Worm (Caenorhabditis elegans) whole organism, late embryonic: ENCODE results near the gene F42A9.9.

Source experiments
- C08G9.2 ChIP-seq: sonication (generic microtip); optimal IDR thresholded peaks from 2 replicates; lab custom pipeline; 2016; ENCODE audit warnings: mild to moderate bottlenecking, missing genetic modification characterization, moderate library complexity, missing compliant biosample characterization
- C38D4.7 ChIP-seq: fragments of 200-800 bp; sonication (Bioruptor generic); optimal IDR thresholded peaks from 2 replicates; lab custom pipeline; 2018; ENCODE audit warnings: mild to moderate bottlenecking, missing genetic modification characterization, moderate library complexity, missing compliant biosample characterization
- K09A11.1 ChIP-seq: sonication (generic microtip); optimal IDR thresholded peaks from 2 replicates; lab custom pipeline; 2017; ENCODE audit warnings: antibody characterized with exemption, mild to moderate bottlenecking, missing genetic modification characterization, missing compliant biosample characterization; ENCODE audit not compliant: insufficient read depth
- T23F11.4 ChIP-seq: fragments of 200-800 bp; sonication (Bioruptor generic); optimal IDR thresholded peaks from 2 replicates; lab custom pipeline; 2018; ENCODE audit warnings: mild to moderate bottlenecking, missing genetic modification characterization, missing compliant biosample characterization
- Y22D7AL.16 ChIP-seq: sonication (generic microtip); optimal IDR thresholded peaks from 2 replicates; lab custom pipeline; 2016; ENCODE audit warnings: missing genetic modification characterization, missing compliant biosample characterization
- ahr-1 ChIP-seq: sonication (generic microtip); optimal IDR thresholded peaks from 2 replicates; lab custom pipeline; 2016; ENCODE audit warnings: missing genetic modification characterization, missing compliant biosample characterization
- ama-1 ChIP-seq: fragments of 150-350 bp; optimal IDR thresholded peaks from 2 replicates; lab custom pipeline; 2014
- ceh-14 ChIP-seq: sonication (generic microtip); optimal IDR thresholded peaks from 2 replicates; lab custom pipeline; 2016; ENCODE audit warnings: missing genotype, missing genetic modification characterization, missing compliant biosample characterization
- ceh-18 ChIP-seq: sonication (generic microtip); optimal IDR thresholded peaks from 2 replicates; lab custom pipeline; 2016; ENCODE audit warnings: missing genetic modification characterization, missing compliant biosample characterization
- ceh-19 ChIP-seq: fragments of 200-800 bp; sonication (Bioruptor generic); optimal IDR thresholded peaks from 2 replicates; lab custom pipeline; 2018; ENCODE audit warnings: mild to moderate bottlenecking, missing genetic modification characterization, missing compliant biosample characterization
- ceh-22 ChIP-seq: sonication (generic microtip); optimal IDR thresholded peaks from 2 replicates; lab custom pipeline; 2017; ENCODE audit warnings: missing biosample characterization, missing genetic modification characterization
- ceh-24 ChIP-seq: sonication (generic microtip); optimal IDR thresholded peaks from 2 replicates; lab custom pipeline; 2016; ENCODE audit warnings: mild to moderate bottlenecking, missing genetic modification characterization, missing compliant biosample characterization
- ceh-30 ChIP-seq: fragments of 150-350 bp; optimal IDR thresholded peaks from 2 replicates; lab custom pipeline; 2014; ENCODE audit warnings: missing biosample characterization, missing genetic modification characterization
- ceh-31 ChIP-seq: sonication (generic microtip); optimal IDR thresholded peaks from 2 replicates; lab custom pipeline; 2016; ENCODE audit warnings: missing genetic modification characterization, missing compliant biosample characterization
- ceh-48 ChIP-seq: sonication (generic microtip); optimal IDR thresholded peaks from 2 replicates; lab custom pipeline; 2016; ENCODE audit warnings: missing genetic modification characterization, inconsistent platforms, missing compliant biosample characterization
- ceh-9 ChIP-seq: sonication (generic microtip); optimal IDR thresholded peaks from 2 replicates; lab custom pipeline; 2016; ENCODE audit warnings: mild to moderate bottlenecking, missing genetic modification characterization, inconsistent platforms, missing compliant biosample characterization
- elt-2 ChIP-seq: sonication (generic microtip); optimal IDR thresholded peaks from 2 replicates; lab custom pipeline; 2016; ENCODE audit warnings: missing genetic modification reagents, missing genetic modification characterization, missing compliant biosample characterization
- ets-4 ChIP-seq: sonication (generic microtip); optimal IDR thresholded peaks from 2 replicates; lab custom pipeline; 2016; ENCODE audit warnings: missing genetic modification characterization, missing compliant biosample characterization
- eyg-1 ChIP-seq: sonication (generic microtip); optimal IDR thresholded peaks from 2 replicates; lab custom pipeline; 2016; ENCODE audit warnings: missing genotype, missing genetic modification characterization, missing compliant biosample characterization
- gmeb-2 ChIP-seq: sonication (generic microtip); optimal IDR thresholded peaks from 2 replicates; lab custom pipeline; 2016; ENCODE audit warnings: missing genetic modification characterization, inconsistent platforms, missing compliant biosample characterization
- hlh-13 ChIP-seq: fragments of 200-800 bp; sonication (Bioruptor generic); optimal IDR thresholded peaks from 2 replicates; lab custom pipeline; 2018; ENCODE audit warnings: mild to moderate bottlenecking, missing genetic modification characterization, missing compliant biosample characterization
- hlh-30 ChIP-seq: sonication (generic microtip); optimal IDR thresholded peaks from 2 replicates; lab custom pipeline; 2017; ENCODE audit warnings: antibody characterized with exemption, missing genetic modification characterization, missing compliant biosample characterization; ENCODE audit not compliant: insufficient read depth
- lin-11 ChIP-seq: fragments of 200-800 bp; sonication (Bioruptor generic); optimal IDR thresholded peaks from 2 replicates; lab custom pipeline; 2018; ENCODE audit warnings: mild to moderate bottlenecking, missing genetic modification characterization, missing compliant biosample characterization
- nfya-1 ChIP-seq: sonication (generic microtip); optimal IDR thresholded peaks from 2 replicates; lab custom pipeline; 2017; ENCODE audit warnings: missing genetic modification characterization, mild to moderate bottlenecking, missing compliant biosample characterization, antibody characterized with exemption, moderate library complexity
- npax-4 ChIP-seq: sonication (generic microtip); optimal IDR thresholded peaks from 2 replicates; lab custom pipeline; 2016; ENCODE audit warnings: missing genetic modification characterization, missing compliant biosample characterization
- odd-2 ChIP-seq: sonication (generic microtip); optimal IDR thresholded peaks from 2 replicates; lab custom pipeline; 2017; ENCODE audit warnings: antibody characterized with exemption, mild to moderate bottlenecking, missing genetic modification characterization, missing compliant biosample characterization
- pat-9 ChIP-seq: fragments of 200-800 bp; sonication (Bioruptor generic); optimal IDR thresholded peaks from 2 replicates; lab custom pipeline; 2018; ENCODE audit warnings: mild to moderate bottlenecking, missing genetic modification characterization, moderate library complexity, missing compliant biosample characterization
- pax-1 ChIP-seq: fragments of 150-350 bp; optimal IDR thresholded peaks from 2 replicates; lab custom pipeline; 2014; ENCODE audit warnings: missing biosample characterization, missing genetic modification characterization
- pros-1 ChIP-seq: fragments of 150-350 bp; optimal IDR thresholded peaks from 2 replicates; lab custom pipeline; 2014; ENCODE audit warnings: missing biosample characterization, missing genetic modification reagents, missing genetic modification characterization
- sdc-2 ChIP-seq: sonication (generic microtip); optimal IDR thresholded peaks from 2 replicates; lab custom pipeline; 2016; ENCODE audit warnings: missing genotype, missing genetic modification characterization, missing compliant biosample characterization
- sox-4 ChIP-seq: sonication (generic microtip); optimal IDR thresholded peaks from 2 replicates; lab custom pipeline; 2017; ENCODE audit warnings: mild to moderate bottlenecking, missing genetic modification characterization, inconsistent platforms, missing compliant biosample characterization
- tbx-7 ChIP-seq: sonication (generic microtip); optimal IDR thresholded peaks from 2 replicates; lab custom pipeline; 2016; ENCODE audit warnings: missing genotype, missing genetic modification characterization, missing compliant biosample characterization
- unc-42 ChIP-seq: sonication (generic microtip); optimal IDR thresholded peaks from 2 replicates; lab custom pipeline; 2016; ENCODE audit warnings: missing genotype, missing genetic modification characterization, missing compliant biosample characterization
- unc-55 ChIP-seq: sonication (generic microtip); optimal IDR thresholded peaks from 2 replicates; lab custom pipeline; 2017; ENCODE audit warnings: missing biosample characterization, missing genetic modification reagents, missing genetic modification characterization
- zip-5 ChIP-seq: sonication (generic microtip); optimal IDR thresholded peaks from 2 replicates; lab custom pipeline; 2016; ENCODE audit warnings: missing genetic modification characterization, missing compliant biosample characterization
- ztf-16 ChIP-seq: sonication (generic microtip); optimal IDR thresholded peaks from 2 replicates; lab custom pipeline; 2017; ENCODE audit warnings: missing genetic modification characterization, missing compliant biosample characterization

The F42A9.9 gene

ce11 chrIV:8615314-8615713, 23.3 kb downstream of the F42A9.9 start (continued):
- no peak for TF ChIP-seq gmeb-2

ce11 chrIV:8614680-8615079, 24.0 kb downstream of the F42A9.9 start, which contains the start of gene cyp-33E3:
Gene cyp-33E3, plus strand, starts transcription at chrIV:8614995.
- TF ChIP-seq nfya-1 (tag; lab: Kevin White, UChicago) (no peak), C38D4.7 (GFP tag; lab: Kevin White, UChicago) (no peak), ceh-14 (tag; lab: Kevin White, UChicago) (no peak)

- TF ChIP-seq sdc-2 (tag; lab: Kevin White, UChicago) = no peak
- no peak for TF ChIP-seq nfya-1 (tag; lab: Kevin White, UChicago)
- TF ChIP-seq ceh-22 (tag; lab: Kevin White, UChicago) = no peak
- TF ChIP-seq sox-4 = no peak
- TF ChIP-seq tbx-7 (tag; lab: Kevin White, UChicago) = no peak
- no peak for TF ChIP-seq eyg-1
- no peak for TF ChIP-seq T23F11.4
- no peak for TF ChIP-seq gmeb-2
- TF ChIP-seq hlh-13 (GFP tag; lab: Kevin White, UChicago) = no peak
- TF ChIP-seq ztf-16 (tag; lab: Kevin White, UChicago) = no peak
- no peak for TF ChIP-seq odd-2 (tag; lab: Kevin White, UChicago)
- no peak for TF ChIP-seq zip-5 (tag; lab: Kevin White, UChicago)
- no peak for TF ChIP-seq unc-42 (tag; lab: Kevin White, UChicago)
- TF ChIP-seq hlh-30 (tag; lab: Kevin White, UChicago) = no peak
- no peak for TF ChIP-seq ama-1
- TF ChIP-seq ceh-48 (tag; lab: Kevin White, UChicago) = no peak
These were observed 26.6 kb downstream of the F42A9.9 start, which contains the start of the genes F42A9.17 and cyp-33E2 for ce11 chrIV:8611886-8612542. Gene F42A9.17, minus strand, starts transcription at chrIV:8611936. Gene cyp-33E2, plus strand, starts transcription at chrIV:8612334.

- TF ChIP-seq sdc-2 (tag; lab: Kevin White, UChicago) (no peak), C08G9.2 (tag; lab: Kevin White, UChicago) (no peak), ets-4 (no peak)
These were observed 29.7 kb downstream of the F42A9.9 start, which contains the start of gene F42A9.6 for ce11 chrIV:8608934-8609333. Gene F42A9.6, plus strand, starts transcription at chrIV:8609234.

ce11 chrIV:8608204-8608603, 30.5 kb downstream of the F42A9.9 start:
- no peak for TF ChIP-seq ceh-31
- TF ChIP-seq ahr-1 = no peak
- no peak for TF ChIP-seq pax-1 (tag; lab: Kevin White, UChicago)
- TF ChIP-seq gmeb-2 = no peak
- no peak for TF ChIP-seq ztf-16 (tag; lab: Kevin White, UChicago)
- TF ChIP-seq, all 69 proteins: peak for 0

ce11 chrIV:8605217-8605616, 33.4 kb downstream of the F42A9.9 start:
- TF ChIP-seq ets-4 = no peak
- TF ChIP-seq ceh-18 (tag; lab: Kevin White, UChicago) = peak; percentile 63
- peak; percentile 16 for TF ChIP-seq unc-55
- TF ChIP-seq, all 69 proteins: peak for 2

- no peak for TF ChIP-seq C08G9.2 (tag; lab: Kevin White, UChicago)
- TF ChIP-seq, all 69 proteins: peak for 0
These were observed 35.8 kb downstream of the F42A9.9 start, which contains the start of gene Y59H11AR.10 for ce11 chrIV:8602877-8603276. Gene Y59H11AR.10, plus strand, starts transcription at chrIV:8603177.

- TF ChIP-seq gmeb-2 (no peak), Y22D7AL.16 (no peak), pros-1 (tag; lab: Kevin White, UChicago) (no peak), ceh-24 (tag; lab: Kevin White, UChicago) (no peak), ceh-31 (no peak), ceh-22 (tag; lab: Kevin White, UChicago) (no peak), K09A11.1 (tag; lab: Kevin White, UChicago) (no peak), elt-2 (no peak), lin-11 (no peak), hlh-30 (tag; lab: Kevin White, UChicago) (no peak), pat-9 (tag; lab: Kevin White, UChicago) (no peak), C38D4.7 (GFP tag; lab: Kevin White, UChicago) (no peak), npax-4 (no peak), ceh-19 (GFP tag; lab: Kevin White, UChicago) (no peak), ceh-9 (tag; lab: Kevin White, UChicago) (no peak), ceh-30 (no peak)
These were observed 37.8 kb downstream of the F42A9.9 start, which contains the start of gene Y59H11AR.4 for ce11 chrIV:8600712-8601330. Gene Y59H11AR.4, minus strand, starts transcription at chrIV:8600762.
